Fruit fly (Drosophila melanogaster): ENCODE data around the gene CG32022.

CG32022 gene

DNA sequence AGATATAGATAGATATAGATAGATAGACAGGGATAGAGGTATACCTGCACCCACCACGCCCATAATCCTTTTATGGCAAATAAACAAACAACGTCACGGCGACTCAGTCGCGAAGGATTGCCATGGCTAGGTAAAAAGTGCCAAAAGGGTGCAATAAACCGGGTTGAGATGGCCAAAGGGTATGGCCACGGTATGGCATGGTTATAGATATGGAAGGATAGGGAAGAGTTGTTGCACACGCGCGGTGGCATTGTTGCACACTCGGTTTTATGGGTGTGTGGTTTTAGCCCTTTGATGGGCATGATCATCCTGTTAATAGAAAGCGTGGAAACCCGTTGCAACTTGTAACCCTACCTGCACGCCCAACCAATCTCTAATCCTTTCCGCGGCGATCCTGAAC is 50.1 kb downstream of the CG32022 start:
- TF ChIP-seq Sin3A (optimal IDR thresholded peaks at IDR 0.05) (no peak), h (optimal IDR thresholded peaks at IDR 0.05) (no peak), ttk (optimal IDR thresholded peaks at IDR 0.05) (no peak), insv (optimal IDR thresholded peaks at IDR 0.05) (no peak), psq (optimal IDR thresholded peaks at IDR 0.05) (no peak), Myc (optimal IDR thresholded peaks at IDR 0.05) (no peak)

All from Kc167 (cell line).